Worm (Caenorhabditis elegans): Measurements from ENCODE around the gene W01B6.4.

DNA sequence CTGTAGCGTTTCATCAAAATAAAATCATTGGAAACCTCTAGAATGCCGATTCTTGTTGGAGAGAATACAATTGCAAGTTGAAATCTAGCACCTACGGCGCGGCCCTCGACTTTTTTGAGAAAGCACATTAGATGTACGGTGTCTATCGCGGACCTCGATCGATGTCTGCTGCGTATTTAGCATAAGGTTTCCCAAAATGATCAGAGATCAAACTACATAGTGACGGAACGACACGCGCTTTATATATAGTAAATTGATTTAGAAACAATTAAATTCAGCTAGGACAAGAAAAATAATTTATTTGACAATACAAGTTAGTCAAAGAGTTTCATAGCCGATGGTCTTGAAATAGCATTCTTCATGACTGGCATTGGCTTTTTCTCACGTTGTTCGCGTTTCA, 49.1 kb upstream of the W01B6.4 start:
- no peak for TF ChIP-seq nhr-237 (tag; optimal IDR thresholded peaks at IDR 0.05)
- no peak for TF ChIP-seq unc-62 (GFP tag; optimal IDR thresholded peaks at IDR 0.05)
- no peak for TF ChIP-seq pha-4 (tag; optimal IDR thresholded peaks at IDR 0.05)
- no peak for TF ChIP-seq nhr-28 (tag; optimal IDR thresholded peaks at IDR 0.05)
- no peak for TF ChIP-seq unc-39 (tag; optimal IDR thresholded peaks at IDR 0.05)
- TF ChIP-seq ceh-39 (tag; optimal IDR thresholded peaks at IDR 0.05) = no peak
- TF ChIP-seq snpc-4 (tag; optimal IDR thresholded peaks at IDR 0.05) = no peak
- no peak for TF ChIP-seq nhr-12 (tag; optimal IDR thresholded peaks at IDR 0.05)
- TF ChIP-seq ces-1 (GFP tag; optimal IDR thresholded peaks at IDR 0.05) = no peak
- TF ChIP-seq blmp-1 (tag; optimal IDR thresholded peaks at IDR 0.05) = no peak
- TF ChIP-seq ztf-11 (tag; optimal IDR thresholded peaks at IDR 0.05) = no peak
- no peak for TF ChIP-seq nhr-76 (tag; optimal IDR thresholded peaks at IDR 0.05)

All from whole organism, mixed stage, embryonic.